Fruit fly (Drosophila melanogaster): ENCODE results near the gene CG12121.

Gene CG12121

dm6 chrX:9243417-9243884 is 11.3 kb upstream of the CG12121 start, which contains the start of the genes mxc and Larp7 (continued):
- TF ChIP-seq gcm2 (GFP tag; optimal IDR thresholded peaks at IDR 0.05): no peak
- no peak for TF ChIP-seq CG15011 (GFP tag; optimal IDR thresholded peaks at IDR 0.05)
- peak; percentile 59 for TF ChIP-seq Ssrp (tag; optimal IDR thresholded peaks at IDR 0.05)
- peak; percentile 77 for TF ChIP-seq HmgZ (tag; optimal IDR thresholded peaks at IDR 0.05)
- TF ChIP-seq CG12155 (GFP tag; optimal IDR thresholded peaks at IDR 0.05): peak; percentile 65
- TF ChIP-seq CG3838 (GFP tag; optimal IDR thresholded peaks at IDR 0.05): no peak
- peak; percentile 52; the same call in 1 of the 2 replicates for TF ChIP-seq CG14441 (GFP tag; IDR thresholded peaks at IDR 0.05)
- peak; percentile 32 for TF ChIP-seq CG10462 (GFP tag; optimal IDR thresholded peaks at IDR 0.05)
- peak; percentile 54 for TF ChIP-seq CG10543 (GFP tag; optimal IDR thresholded peaks at IDR 0.05)
- TF ChIP-seq slou (GFP tag; optimal IDR thresholded peaks at IDR 0.05): no peak
- TF ChIP-seq Camta (GFP tag; optimal IDR thresholded peaks at IDR 0.05): peak; percentile 11
- TF ChIP-seq Bgb (GFP tag; IDR thresholded peaks at IDR 0.05; ENCODE audit: partially characterized antibody): peak; percentile 73
- TF ChIP-seq CG2129 (GFP tag; IDR thresholded peaks at IDR 0.05; ENCODE audit: partially characterized antibody): peak; percentile 80
- no peak for TF ChIP-seq CG2199 (GFP tag; IDR thresholded peaks at IDR 0.05)
- peak; percentile 42 for TF ChIP-seq CG8089 (GFP tag; optimal IDR thresholded peaks at IDR 0.05)
- TF ChIP-seq bsh (GFP tag; optimal IDR thresholded peaks at IDR 0.05): peak in 1 of 2 experiments; percentile 36
- peak; percentile 66 for TF ChIP-seq Hsf (GFP tag; optimal IDR thresholded peaks at IDR 0.05)
- peak; percentile 77 for TF ChIP-seq zfh2 (GFP tag; optimal IDR thresholded peaks at IDR 0.05)
- no peak for TF ChIP-seq exex (tag; optimal IDR thresholded peaks at IDR 0.05)
- TF ChIP-seq wdn (GFP tag; IDR thresholded peaks at IDR 0.05): no peak
- TF ChIP-seq emc (GFP tag; optimal IDR thresholded peaks at IDR 0.05): no peak
- no peak for TF ChIP-seq Nf-YC (tag; optimal IDR thresholded peaks at IDR 0.05)
- TF ChIP-seq CG15479 (GFP tag; optimal IDR thresholded peaks at IDR 0.05): no peak
- TF ChIP-seq CG16815 (GFP tag; optimal IDR thresholded peaks at IDR 0.05): no peak
- no peak for TF ChIP-seq bowl (GFP tag; IDR thresholded peaks at IDR 0.05)
- peak; percentile 21 for TF ChIP-seq CG1647 (GFP tag; optimal IDR thresholded peaks at IDR 0.05)
- peak; percentile 16; the same call in 1 of the 2 replicates for TF ChIP-seq stc (GFP tag; IDR thresholded peaks at IDR 0.05)
- no peak for TF ChIP-seq Hr78 (GFP tag; optimal IDR thresholded peaks at IDR 0.05)
- TF ChIP-seq HLH4C (GFP tag; IDR thresholded peaks at IDR 0.05; ENCODE audit: partially characterized antibody): peak; percentile 80
- TF ChIP-seq C15 (GFP tag; IDR thresholded peaks at IDR 0.05): no peak
- TF ChIP-seq CG12104 (GFP tag; optimal IDR thresholded peaks at IDR 0.05): peak; percentile 35
- TF ChIP-seq HHEX (GFP tag; optimal IDR thresholded peaks at IDR 0.05): no peak
- TF ChIP-seq CG14965 (GFP tag; optimal IDR thresholded peaks at IDR 0.05; ENCODE audit: borderline replicate concordance): no peak
- no peak for TF ChIP-seq CG8359 (GFP tag; optimal IDR thresholded peaks at IDR 0.05; ENCODE audit: borderline replicate concordance)
- peak; percentile 47 for TF ChIP-seq nerfin-1 (tag; optimal IDR thresholded peaks at IDR 0.05)
- TF ChIP-seq wor (GFP tag; IDR thresholded peaks at IDR 0.05): peak; percentile 39; the same call in 1 of the 2 replicates
- no peak for TF ChIP-seq H15 (GFP tag; IDR thresholded peaks at IDR 0.05)
- TF ChIP-seq CG17361 (GFP tag; IDR thresholded peaks at IDR 0.05): no peak; the same call in 1 of the 3 replicates
- no peak for TF ChIP-seq CG10565 (GFP tag; optimal IDR thresholded peaks at IDR 0.05)
- TF ChIP-seq CG30020 (tag; optimal IDR thresholded peaks at IDR 0.05): peak; percentile 58
- TF ChIP-seq tx (GFP tag; optimal IDR thresholded peaks at IDR 0.05): peak; percentile 54
- TF ChIP-seq Hmx (GFP tag; optimal IDR thresholded peaks at IDR 0.05): peak; percentile 40
- peak; percentile 69 for TF ChIP-seq ind (GFP tag; optimal IDR thresholded peaks at IDR 0.05)
- TF ChIP-seq CG12744 (GFP tag; optimal IDR thresholded peaks at IDR 0.05): no peak
- TF ChIP-seq pb (GFP tag; optimal IDR thresholded peaks at IDR 0.05): peak; percentile 0
- TF ChIP-seq CG17186 (GFP tag; optimal IDR thresholded peaks at IDR 0.05): peak; percentile 83
- peak; percentile 70; the same call in 2 of the 3 replicates for TF ChIP-seq CG6791 (GFP tag; IDR thresholded peaks at IDR 0.05; ENCODE audit: partially characterized antibody)
- no peak for TF ChIP-seq Mrtf (GFP tag; IDR thresholded peaks at IDR 0.05)
- TF ChIP-seq CG30403 (GFP tag; optimal IDR thresholded peaks at IDR 0.05): peak; percentile 72
- no peak for TF ChIP-seq Neu2 (GFP tag; optimal IDR thresholded peaks at IDR 0.05; ENCODE audit: borderline replicate concordance)

Data from whole organism, embryonic.